Worm (Caenorhabditis elegans) whole organism, L4/young adult: Measurements from ENCODE around the gene gsto-3.

ENCODE experiments used
- dao-5 ChIP-seq: sonication (generic microtip); optimal IDR thresholded peaks from 2 replicates; lab custom pipeline; 2016; ENCODE audit warnings: missing genotype, missing genetic modification characterization, moderate library complexity, missing compliant biosample characterization
- him-1 ChIP-seq: sonication (generic microtip); optimal IDR thresholded peaks from 2 replicates; lab custom pipeline; 2016; ENCODE audit warnings: missing genotype, missing genetic modification reagents, missing genetic modification characterization, missing compliant biosample characterization

DNA sequence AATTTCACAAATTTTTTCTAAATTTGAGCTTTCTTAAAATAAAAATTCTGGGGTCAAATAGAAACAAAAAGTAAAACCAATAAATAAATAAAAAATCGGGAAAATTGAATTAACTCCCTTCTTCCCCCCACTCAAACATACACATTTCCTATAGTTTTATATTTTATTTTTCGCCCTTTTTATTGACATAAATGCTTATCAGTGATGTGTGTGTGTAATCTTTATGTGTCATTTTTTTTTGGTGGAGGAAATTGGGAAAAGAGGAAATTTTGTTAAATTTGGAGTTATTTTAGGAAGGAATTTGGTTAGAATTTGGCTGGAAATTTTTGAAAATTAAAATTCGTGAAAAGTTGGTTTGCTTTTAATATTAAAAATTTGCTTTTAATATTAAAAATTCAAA, 41.5 kb upstream of the gsto-3 start:
- TF ChIP-seq dao-5 (no peak), him-1 (tag; lab: Kevin White, UChicago) (no peak)
